Worm (Caenorhabditis elegans): ENCODE measurements around the gene col-116.

col-116 gene

DNA sequence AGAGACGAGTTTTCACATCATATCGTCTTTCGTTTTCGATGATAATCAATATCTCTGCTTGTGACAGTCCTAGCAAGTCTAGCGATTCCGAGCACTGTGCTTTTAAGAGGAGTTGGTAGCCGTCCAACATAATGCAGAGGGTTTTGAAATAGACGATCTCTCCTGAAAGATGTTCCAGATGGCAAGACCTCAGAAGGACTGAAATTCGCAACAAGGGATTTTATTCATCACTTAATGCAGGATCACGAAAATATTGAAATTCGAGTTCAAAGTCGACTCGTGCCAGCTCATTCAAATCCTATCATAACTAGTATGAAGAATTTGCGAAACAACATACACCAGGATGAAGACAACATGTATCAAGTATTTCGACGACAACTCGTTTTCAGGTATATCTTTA lies 21.8 kb downstream of the col-116 start, which contains the start of gene D2096.7:
Gene D2096.7, minus strand, starts transcription at position 130 of the 400 bp plus-strand sequence.
- TF ChIP-seq aly-1 (tag; optimal IDR thresholded peaks at IDR 0.05) = no peak
- TF ChIP-seq hmg-4 (GFP tag; optimal IDR thresholded peaks at IDR 0.05) = no peak
- no peak for TF ChIP-seq scrt-1 (GFP tag; IDR thresholded peaks at IDR 0.05)
- no peak for TF ChIP-seq F13C5.2 (tag; optimal IDR thresholded peaks at IDR 0.05)
- no peak for TF ChIP-seq tbx-11 (GFP tag; IDR thresholded peaks at IDR 0.05)
- no peak for TF ChIP-seq pes-1 (GFP tag; IDR thresholded peaks at IDR 0.05)
- TF ChIP-seq B0310.2 (tag; optimal IDR thresholded peaks at IDR 0.05) = no peak
- no peak for TF ChIP-seq sea-1 (GFP tag; conservative IDR thresholded peaks at IDR 0.05)
- TF ChIP-seq tra-4 (tag; optimal IDR thresholded peaks at IDR 0.05) = no peak
- TF ChIP-seq ama-1 (optimal IDR thresholded peaks at IDR 0.05) = no peak
- TF ChIP-seq ceh-36 (tag; optimal IDR thresholded peaks at IDR 0.05) = no peak
- TF ChIP-seq tbx-37 (GFP tag; conservative IDR thresholded peaks at IDR 0.05) = no peak
- no peak for TF ChIP-seq ets-7 (tag; optimal IDR thresholded peaks at IDR 0.05)
- TF ChIP-seq flt-1 (GFP tag; IDR thresholded peaks at IDR 0.05) = no peak
- no peak for TF ChIP-seq hnd-1 (tag; optimal IDR thresholded peaks at IDR 0.05)
- TF ChIP-seq ceh-13 (GFP tag; optimal IDR thresholded peaks at IDR 0.05) = no peak
- TF ChIP-seq hmbx-1 (tag; optimal IDR thresholded peaks at IDR 0.05) = no peak

DNA sequence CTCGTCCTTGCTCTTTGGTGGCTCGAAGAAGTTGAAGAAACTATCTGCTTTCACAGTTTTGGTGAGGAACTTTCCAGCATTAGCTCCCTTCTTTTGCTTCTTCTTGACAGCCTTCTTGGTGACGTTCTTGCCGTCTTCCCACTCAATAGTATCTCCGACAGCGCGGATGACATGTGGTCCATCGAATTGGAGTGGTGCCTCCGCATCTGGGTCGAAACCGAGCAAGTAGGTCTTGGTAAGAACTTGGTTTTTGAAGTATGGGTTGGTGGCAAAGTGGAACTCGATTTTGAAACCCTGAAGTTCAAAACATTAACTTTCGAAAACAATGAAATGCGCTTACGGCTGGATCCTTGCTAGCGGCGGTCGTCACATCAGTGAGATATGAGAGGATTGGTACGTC lies 22.6 kb downstream of the col-116 start:
- TF ChIP-seq pes-1 (GFP tag; IDR thresholded peaks at IDR 0.05) (no peak), tbx-37 (GFP tag; conservative IDR thresholded peaks at IDR 0.05) (no peak), ceh-13 (GFP tag; optimal IDR thresholded peaks at IDR 0.05) (no peak), aly-1 (tag; optimal IDR thresholded peaks at IDR 0.05) (no peak), hnd-1 (tag; optimal IDR thresholded peaks at IDR 0.05) (no peak), hmg-4 (GFP tag; optimal IDR thresholded peaks at IDR 0.05) (no peak), F13C5.2 (tag; optimal IDR thresholded peaks at IDR 0.05) (no peak)

DNA sequence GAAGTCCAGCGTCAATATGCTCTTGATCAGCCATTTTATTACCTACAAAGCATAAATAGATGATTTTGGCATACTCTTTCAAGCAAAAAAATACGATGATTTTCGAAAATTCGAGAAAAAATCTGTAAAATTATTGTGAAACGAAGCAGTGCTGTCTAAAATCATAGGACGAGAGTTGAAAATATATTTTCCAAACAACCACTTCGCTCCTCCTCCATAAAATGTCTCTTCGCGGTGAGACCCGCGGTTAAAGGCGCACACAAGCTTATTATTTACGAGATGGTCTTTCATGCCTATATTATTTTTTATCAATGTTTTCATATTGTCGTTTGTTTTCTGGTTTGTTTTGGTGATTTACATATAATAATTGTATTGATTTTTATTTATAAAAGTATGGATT lies 23.6 kb downstream of the col-116 start, which contains the start of gene nap-1:
Gene nap-1, minus strand, starts transcription at position 42 of the 400 bp plus-strand sequence.
- TF ChIP-seq hmg-4 (GFP tag; optimal IDR thresholded peaks at IDR 0.05) (no peak), ceh-36 (tag; optimal IDR thresholded peaks at IDR 0.05) (no peak), hnd-1 (tag; optimal IDR thresholded peaks at IDR 0.05) (no peak), ceh-13 (GFP tag; optimal IDR thresholded peaks at IDR 0.05) (no peak), tra-4 (tag; optimal IDR thresholded peaks at IDR 0.05) (no peak), aly-1 (tag; optimal IDR thresholded peaks at IDR 0.05) (no peak), tbx-11 (GFP tag; IDR thresholded peaks at IDR 0.05) (no peak), scrt-1 (GFP tag; IDR thresholded peaks at IDR 0.05) (no peak), F13C5.2 (tag; optimal IDR thresholded peaks at IDR 0.05) (no peak), hmbx-1 (tag; optimal IDR thresholded peaks at IDR 0.05) (no peak), B0310.2 (tag; optimal IDR thresholded peaks at IDR 0.05) (no peak), ama-1 (optimal IDR thresholded peaks at IDR 0.05) (no peak), sea-1 (GFP tag; conservative IDR thresholded peaks at IDR 0.05) (no peak), tbx-37 (GFP tag; conservative IDR thresholded peaks at IDR 0.05) (no peak), ets-7 (tag; optimal IDR thresholded peaks at IDR 0.05) (no peak), pes-1 (GFP tag; IDR thresholded peaks at IDR 0.05) (no peak)

DNA sequence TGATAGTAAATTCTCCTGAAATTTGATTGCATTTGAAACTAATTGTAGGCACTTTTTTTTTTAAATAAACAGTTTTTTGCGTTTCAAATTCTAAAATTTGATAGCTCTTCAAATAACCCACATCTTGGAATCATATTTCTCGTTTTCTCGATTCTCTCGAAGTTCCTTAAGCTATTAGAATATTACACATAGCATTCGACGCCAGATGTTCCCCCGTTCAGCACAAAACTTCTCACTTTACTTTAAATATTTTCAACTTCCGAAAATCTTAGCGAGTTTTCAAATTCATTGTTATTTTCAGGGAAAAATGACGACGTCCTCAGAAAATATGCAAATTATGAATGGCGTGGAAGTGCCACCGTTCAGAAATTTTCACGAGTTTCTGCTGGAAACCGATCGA lies 24.0 kb downstream of the col-116 start, which contains the start of gene praf-3:
Gene praf-3, plus strand, starts transcription at position 301 of the 400 bp plus-strand sequence.
- TF ChIP-seq flt-1 (GFP tag; IDR thresholded peaks at IDR 0.05) = no peak
- TF ChIP-seq tbx-37 (GFP tag; conservative IDR thresholded peaks at IDR 0.05) = no peak
- TF ChIP-seq aly-1 (tag; optimal IDR thresholded peaks at IDR 0.05) = no peak
- TF ChIP-seq scrt-1 (GFP tag; IDR thresholded peaks at IDR 0.05) = no peak
- TF ChIP-seq tra-4 (tag; optimal IDR thresholded peaks at IDR 0.05) = no peak
- no peak for TF ChIP-seq hmbx-1 (tag; optimal IDR thresholded peaks at IDR 0.05)
- no peak for TF ChIP-seq pes-1 (GFP tag; IDR thresholded peaks at IDR 0.05)
- TF ChIP-seq ceh-13 (GFP tag; optimal IDR thresholded peaks at IDR 0.05) = no peak
- TF ChIP-seq sea-1 (GFP tag; conservative IDR thresholded peaks at IDR 0.05) = no peak
- no peak for TF ChIP-seq ceh-36 (tag; optimal IDR thresholded peaks at IDR 0.05)
- TF ChIP-seq ets-7 (tag; optimal IDR thresholded peaks at IDR 0.05) = no peak
- no peak for TF ChIP-seq hnd-1 (tag; optimal IDR thresholded peaks at IDR 0.05)

DNA sequence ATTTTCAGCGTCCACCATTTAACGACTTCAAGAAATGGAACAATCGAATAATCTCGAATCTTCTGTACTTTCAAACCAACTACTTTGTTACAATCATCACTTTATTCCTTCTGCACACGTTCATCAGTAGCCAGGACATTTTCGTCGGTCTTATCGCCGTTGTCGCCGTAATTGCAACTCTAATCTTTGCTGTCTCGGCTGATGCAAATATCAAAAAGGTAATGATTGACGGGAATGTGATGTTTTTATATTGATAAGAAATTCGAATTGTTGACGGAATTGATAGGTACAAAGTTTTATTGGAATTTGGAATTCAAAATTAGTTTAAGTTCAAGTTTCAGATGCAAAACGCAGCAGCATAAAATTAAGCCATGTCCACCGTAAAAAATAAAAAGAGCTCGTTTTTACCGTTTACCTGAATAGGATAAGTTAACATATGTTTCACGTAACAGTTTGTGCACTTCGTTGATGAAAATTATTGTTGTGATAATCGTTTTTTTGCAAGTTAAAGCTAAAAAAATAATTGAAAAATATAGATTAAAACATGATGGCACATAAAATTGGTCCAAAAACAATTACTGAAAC lies 24.7 kb downstream of the col-116 start:
- no peak for TF ChIP-seq flt-1 (GFP tag; IDR thresholded peaks at IDR 0.05)
- no peak for TF ChIP-seq hmg-4 (GFP tag; optimal IDR thresholded peaks at IDR 0.05)
- TF ChIP-seq aly-1 (tag; optimal IDR thresholded peaks at IDR 0.05) = no peak

ce11 chrIV:8382695-8383094 lies 27.0 kb downstream of the col-116 start, which contains the start of gene D2096.9:
Gene D2096.9, minus strand, starts transcription at chrIV:8382795.
- TF ChIP-seq ets-7 (tag; optimal IDR thresholded peaks at IDR 0.05) = no peak
- no peak for TF ChIP-seq sea-1 (GFP tag; conservative IDR thresholded peaks at IDR 0.05)
- TF ChIP-seq ceh-36 (tag; optimal IDR thresholded peaks at IDR 0.05) = no peak
- no peak for TF ChIP-seq F13C5.2 (tag; optimal IDR thresholded peaks at IDR 0.05)
- TF ChIP-seq aly-1 (tag; optimal IDR thresholded peaks at IDR 0.05) = no peak
- no peak for TF ChIP-seq pes-1 (GFP tag; IDR thresholded peaks at IDR 0.05)
- no peak for TF ChIP-seq hnd-1 (tag; optimal IDR thresholded peaks at IDR 0.05)
- no peak for TF ChIP-seq tra-4 (tag; optimal IDR thresholded peaks at IDR 0.05)
- no peak for TF ChIP-seq tbx-11 (GFP tag; IDR thresholded peaks at IDR 0.05)
- TF ChIP-seq ama-1 (optimal IDR thresholded peaks at IDR 0.05) = no peak
- no peak for TF ChIP-seq ceh-13 (GFP tag; optimal IDR thresholded peaks at IDR 0.05)
- no peak for TF ChIP-seq tbx-37 (GFP tag; conservative IDR thresholded peaks at IDR 0.05)
- TF ChIP-seq flt-1 (GFP tag; IDR thresholded peaks at IDR 0.05) = no peak
- TF ChIP-seq hmbx-1 (tag; optimal IDR thresholded peaks at IDR 0.05) = no peak
- TF ChIP-seq scrt-1 (GFP tag; IDR thresholded peaks at IDR 0.05) = no peak
- no peak for TF ChIP-seq hmg-4 (GFP tag; optimal IDR thresholded peaks at IDR 0.05)
- TF ChIP-seq B0310.2 (tag; optimal IDR thresholded peaks at IDR 0.05) = no peak

DNA sequence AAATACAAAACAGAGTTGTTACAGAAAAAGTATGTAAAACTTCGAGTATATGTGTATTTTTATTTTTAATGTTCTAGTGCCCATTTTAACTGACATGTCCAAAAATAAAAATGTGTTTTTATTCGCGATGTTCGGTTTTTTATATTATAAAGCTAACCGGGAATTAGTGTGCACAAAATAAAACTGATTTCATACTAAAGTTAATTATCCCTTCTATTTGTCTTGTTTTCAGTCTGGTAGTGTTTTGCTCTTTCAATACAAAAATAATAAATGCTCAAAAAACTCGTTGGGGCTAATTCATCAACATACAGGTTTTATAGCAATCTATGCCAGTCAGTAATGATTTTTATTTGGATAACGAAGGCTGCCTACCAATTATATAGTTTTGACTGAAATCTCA lies 29.0 kb downstream of the col-116 start:
- TF ChIP-seq F13C5.2 (tag; optimal IDR thresholded peaks at IDR 0.05) = no peak
- TF ChIP-seq ama-1 (optimal IDR thresholded peaks at IDR 0.05) = no peak
- TF ChIP-seq scrt-1 (GFP tag; IDR thresholded peaks at IDR 0.05) = no peak
- no peak for TF ChIP-seq flt-1 (GFP tag; IDR thresholded peaks at IDR 0.05)
- TF ChIP-seq tbx-11 (GFP tag; IDR thresholded peaks at IDR 0.05) = no peak
- no peak for TF ChIP-seq aly-1 (tag; optimal IDR thresholded peaks at IDR 0.05)
- TF ChIP-seq pes-1 (GFP tag; IDR thresholded peaks at IDR 0.05) = no peak
- no peak for TF ChIP-seq hmg-4 (GFP tag; optimal IDR thresholded peaks at IDR 0.05)
- TF ChIP-seq tbx-37 (GFP tag; conservative IDR thresholded peaks at IDR 0.05) = no peak
- TF ChIP-seq tra-4 (tag; optimal IDR thresholded peaks at IDR 0.05) = no peak
- TF ChIP-seq ets-7 (tag; optimal IDR thresholded peaks at IDR 0.05) = no peak
- no peak for TF ChIP-seq sea-1 (GFP tag; conservative IDR thresholded peaks at IDR 0.05)
- TF ChIP-seq ceh-36 (tag; optimal IDR thresholded peaks at IDR 0.05) = no peak

All from whole organism, early embryonic.